Worm (Caenorhabditis elegans) whole organism, L4 larva: ENCODE results near the gene srh-220.
"Not testable (repeated sequence)": the region's sequence is repeated elsewhere in the genome, so short reads cannot be mapped to it uniquely, and the experiment has no call there.

Experiments
- F26F4.8 ChIP-seq: fragments of 200-800 bp; sonication (Bioruptor generic); conservative IDR thresholded peaks from 2 replicates; pipeline ENCODE4 v1.3.6; 2022; ENCODE audit warnings: missing genetic modification characterization, missing compliant biosample characterization
- T26A8.4 ChIP-seq: fragments of 200-800 bp; sonication (Bioruptor generic); IDR thresholded peaks from 2 replicates; pipeline ENCODE4 v1.3.6; 2022; ENCODE audit warnings: missing genetic modification characterization, missing compliant biosample characterization
- ZK546.5 ChIP-seq, 2 experiments: sonication (generic microtip); optimal IDR thresholded peaks; 2 replicates each; lab custom pipeline; 2017; ENCODE audit warnings: missing biosample characterization in 2 of 2, missing genetic modification characterization in 2 of 2
- aha-1 ChIP-seq: fragments of 150-350 bp; peaks from one replicate; lab custom pipeline; 2014; ENCODE audit warnings: missing biosample characterization, missing genetic modification characterization
- attf-4 ChIP-seq: sonication (generic microtip); optimal IDR thresholded peaks from 3 replicates; lab custom pipeline; 2017; ENCODE audit warnings: missing biosample characterization, missing genetic modification characterization
- daf-19 ChIP-seq: fragments of 200-800 bp; sonication (Bioruptor generic); conservative IDR thresholded peaks from 2 replicates; pipeline ENCODE4 v1.3.6; 2022; ENCODE audit warnings: missing genetic modification characterization, missing compliant biosample characterization
- daf-8 ChIP-seq: fragments of 200-800 bp; sonication (Bioruptor generic); IDR thresholded peaks from 2 replicates; pipeline ENCODE4 v1.3.6; 2022; ENCODE audit warnings: missing genetic modification characterization, missing compliant biosample characterization
- dmd-6 ChIP-seq: fragments of 200-800 bp; sonication (Bioruptor generic); IDR thresholded peaks from 2 replicates; pipeline ENCODE4 v1.3.6; 2022; ENCODE audit warnings: missing genetic modification reagents, missing genetic modification characterization, missing compliant biosample characterization
- dve-1 ChIP-seq: sonication (generic microtip); optimal IDR thresholded peaks from 2 replicates; lab custom pipeline; 2017; ENCODE audit warnings: antibody characterized with exemption, mild to moderate bottlenecking, missing genetic modification characterization, missing compliant biosample characterization; ENCODE audit not compliant: insufficient read depth
- egl-27 ChIP-seq: sonication (generic microtip); optimal IDR thresholded peaks from 3 replicates; lab custom pipeline; 2017; ENCODE audit warnings: missing biosample characterization, missing genetic modification reagents, missing genetic modification characterization
- fkh-10 ChIP-seq: fragments of 150-350 bp; optimal IDR thresholded peaks from 2 replicates; lab custom pipeline; 2014; ENCODE audit warnings: missing biosample characterization, missing genetic modification reagents, missing genetic modification characterization
- lin-29 ChIP-seq: fragments of 200-800 bp; sonication (Bioruptor generic); IDR thresholded peaks from 2 replicates; pipeline ENCODE4 v1.3.6; 2022; ENCODE audit warnings: missing genetic modification reagents, missing genetic modification characterization, missing compliant biosample characterization
- lin-39 ChIP-seq: fragments of 150-350 bp; optimal IDR thresholded peaks from 2 replicates; lab custom pipeline; 2014; ENCODE audit warnings: missing biosample characterization, missing genetic modification reagents, missing genetic modification characterization
- mes-2 ChIP-seq: sonication (generic microtip); optimal IDR thresholded peaks from 2 replicates; lab custom pipeline; 2016; ENCODE audit warnings: missing genotype, mild to moderate bottlenecking, missing genetic modification characterization, missing compliant biosample characterization; ENCODE audit not compliant: poor library complexity, severe bottlenecking
- mxl-3 ChIP-seq: fragments of 200-800 bp; sonication (Bioruptor generic); optimal IDR thresholded peaks from 2 replicates; lab custom pipeline; 2018; ENCODE audit warnings: mild to moderate bottlenecking, missing genetic modification characterization, missing compliant biosample characterization
- nhr-102 ChIP-seq: sonication (generic microtip); optimal IDR thresholded peaks from 2 replicates; lab custom pipeline; 2016; ENCODE audit warnings: mild to moderate bottlenecking, missing genetic modification characterization, moderate library complexity, missing compliant biosample characterization
- nhr-28 ChIP-seq: fragments of 150-350 bp; optimal IDR thresholded peaks from 2 replicates; lab custom pipeline; 2014; ENCODE audit warnings: missing biosample characterization, missing genetic modification characterization
- nhr-41 ChIP-seq: fragments of 200-800 bp; sonication (Bioruptor generic); IDR thresholded peaks from 2 replicates; pipeline ENCODE4 v1.3.6; 2022; ENCODE audit warnings: missing genetic modification reagents, missing genetic modification characterization, missing compliant biosample characterization
- nhr-77 ChIP-seq: fragments of 150-350 bp; optimal IDR thresholded peaks from 2 replicates; lab custom pipeline; 2014; ENCODE audit warnings: missing biosample characterization, missing genetic modification characterization
- php-3 ChIP-seq: fragments of 200-800 bp; sonication (Bioruptor generic); IDR thresholded peaks from 2 replicates; pipeline ENCODE4 v1.3.6; 2022; ENCODE audit warnings: missing genetic modification reagents, missing genetic modification characterization, missing compliant biosample characterization
- pqm-1 ChIP-seq: sonication (generic microtip); optimal IDR thresholded peaks from 2 replicates; lab custom pipeline; 2017; ENCODE audit warnings: missing biosample characterization, missing genetic modification characterization
- snpc-1.2 ChIP-seq: fragments of 200-800 bp; sonication (Bioruptor generic); IDR thresholded peaks from 2 replicates; pipeline ENCODE4 v1.3.6; 2022; ENCODE audit warnings: missing genetic modification reagents, missing genetic modification characterization, missing compliant biosample characterization
- snpc-4 ChIP-seq: fragments of 150-350 bp; optimal IDR thresholded peaks from 2 replicates; lab custom pipeline; 2014; ENCODE audit warnings: missing biosample characterization, missing genetic modification characterization
- spr-1 ChIP-seq: sonication (generic microtip); optimal IDR thresholded peaks from 2 replicates; lab custom pipeline; 2016; ENCODE audit warnings: mild to moderate bottlenecking, missing genetic modification characterization, missing compliant biosample characterization
- unc-130 ChIP-seq: sonication (generic microtip); optimal IDR thresholded peaks from 2 replicates; lab custom pipeline; 2016; ENCODE audit warnings: missing genetic modification reagents, missing genetic modification characterization, missing compliant biosample characterization
- unc-62 ChIP-seq, 3 experiments: fragments of 150-350 bp in 1 of 3; sonication (generic microtip); optimal IDR thresholded peaks in 2 of 3; peaks in 1 of 3; 1 replicate in 1 of 3; 2 replicates in 2 of 3; lab custom pipeline; 2014 to 2017; ENCODE audit warnings: missing biosample characterization in 3 of 3, missing genetic modification characterization in 3 of 3, missing genetic modification reagents in 3 of 3, missing genotype in 1 of 3
- zfp-2 ChIP-seq: sonication (generic microtip); optimal IDR thresholded peaks from 2 replicates; lab custom pipeline; 2016; ENCODE audit warnings: mild to moderate bottlenecking, missing genetic modification characterization, missing compliant biosample characterization

Gene srh-220

ce11 chrIV:3943003-3943402, 34.8 kb downstream of the srh-220 start, which contains the start of gene Y46C8AL.11:
Gene Y46C8AL.11 (plus strand): TSS chrIV:3943303.
- TF ChIP-seq fkh-10 (GFP tag; lab: Kevin White, UChicago) (no peak), nhr-77 (tag; lab: Kevin White, UChicago) (no peak), mxl-3 (GFP tag; lab: Kevin White, UChicago) (no peak), ZK546.5 (tag; optimal IDR thresholded peaks at IDR 0.05; lab: Kevin White, UChicago) (no peak), T26A8.4 (no peak), nhr-102 (tag; lab: Kevin White, UChicago) (no peak), zfp-2 (tag; lab: Kevin White, UChicago) (no peak), spr-1 (tag; lab: Kevin White, UChicago) (no peak)

ce11 chrIV:3941658-3942328, 36.0 kb downstream of the srh-220 start, which contains the start of gene clec-174:
Gene clec-174 (minus strand): TSS chrIV:3941708.
- peak; percentile 6 for TF ChIP-seq pqm-1 (tag; lab: Kevin White, UChicago)
- TF ChIP-seq egl-27 (tag; lab: Kevin White, UChicago) = no peak
- TF ChIP-seq mes-2 (tag; lab: Kevin White, UChicago) = no peak
- TF ChIP-seq nhr-77 (tag; lab: Kevin White, UChicago) = peak; percentile 54
- TF ChIP-seq unc-62 (GFP tag; optimal IDR thresholded peaks at IDR 0.05 in 1 of 2; lab: Kevin White, UChicago) = peak in 1 of 2 experiments; percentile 35
- TF ChIP-seq unc-62 (tag; optimal IDR thresholded peaks at IDR 0.05; lab: Kevin White, UChicago) = no peak
- TF ChIP-seq lin-29 (GFP tag; lab: Robert Waterston, UW) = no peak
- TF ChIP-seq F26F4.8 (GFP tag; lab: Robert Waterston, UW) = no peak
- TF ChIP-seq daf-8 (GFP tag; lab: Robert Waterston, UW) = no peak
- TF ChIP-seq attf-4 (tag; lab: Kevin White, UChicago) = no peak
- TF ChIP-seq daf-19 (GFP tag; lab: Robert Waterston, UW) = no peak
- no peak for TF ChIP-seq dve-1 (tag; lab: Kevin White, UChicago)
- no peak for TF ChIP-seq T26A8.4
- peak; percentile 87 for TF ChIP-seq aha-1
- TF ChIP-seq nhr-28 (tag; lab: Kevin White, UChicago) = peak; percentile 87
- no peak for TF ChIP-seq lin-39 (tag; lab: Kevin White, UChicago)
- no peak for TF ChIP-seq dmd-6 (GFP tag; lab: Robert Waterston, UW)
- TF ChIP-seq nhr-41 (GFP tag; lab: Robert Waterston, UW) = no peak

ce11 chrIV:3937097-3937496, 40.7 kb downstream of the srh-220 start, which contains the start of gene clec-71:
Gene clec-71 (plus strand): TSS chrIV:3937458.
- peak; percentile 57 for TF ChIP-seq aha-1
- TF ChIP-seq php-3 (GFP tag; lab: Robert Waterston, UW) = no peak
- peak in 1 of 2 experiments; percentile 55 for TF ChIP-seq unc-62 (GFP tag; optimal IDR thresholded peaks at IDR 0.05 in 1 of 2; lab: Kevin White, UChicago)
- TF ChIP-seq unc-62 (tag; optimal IDR thresholded peaks at IDR 0.05; lab: Kevin White, UChicago) = no peak

ce11 chrIV:3932408-3932807, 45.4 kb downstream of the srh-220 start, which contains the start of gene clec-70:
Gene clec-70 (plus strand): TSS chrIV:3932708.
- TF ChIP-seq unc-130; snpc-4 (tag; lab: Kevin White, UChicago); snpc-1.2 (GFP tag; lab: Robert Waterston, UW): not testable (repeated sequence)
